Fruit fly (Drosophila melanogaster) whole organism, embryonic: ENCODE measurements around the gene CG10492.

Experiments
- Aef1 ChIP-seq: fragments of 200-800 bp; sonication (Bioruptor generic); IDR thresholded peaks from 3 replicates; pipeline ENCODE4 v1.3.6; 2022; ENCODE audit warnings: missing biosample characterization, missing genetic modification characterization
- B-H1 ChIP-seq: fragments of 200-800 bp; sonication (Bioruptor generic); IDR thresholded peaks from 3 replicates; pipeline ENCODE4 v1.3.6; 2022; ENCODE audit warnings: missing biosample characterization, missing genetic modification characterization
- CG10267 ChIP-seq: fragments of 200-800 bp; sonication (Bioruptor generic); optimal IDR thresholded peaks from 2 replicates; lab custom pipeline; 2018; ENCODE audit warnings: missing biosample characterization, mild to moderate bottlenecking, missing genetic modification characterization, moderate library complexity
- CG11504 ChIP-seq: fragments of 200-800 bp; sonication (Bioruptor generic); optimal IDR thresholded peaks from 3 replicates; lab custom pipeline; 2019; ENCODE audit warnings: missing biosample characterization, mild to moderate bottlenecking, missing genetic modification characterization, moderate library complexity
- CG12219 ChIP-seq: fragments of 200-800 bp; sonication (Bioruptor generic); optimal IDR thresholded peaks from 3 replicates; lab custom pipeline; 2018; ENCODE audit warnings: missing biosample characterization, mild to moderate bottlenecking, missing genetic modification characterization
- CG12391 ChIP-seq: fragments of 200-800 bp; sonication (Bioruptor generic); optimal IDR thresholded peaks from 3 replicates; lab custom pipeline; 2018; ENCODE audit warnings: missing biosample characterization, mild to moderate bottlenecking, missing genetic modification characterization, moderate library complexity
- CG15479 ChIP-seq: fragments of 200-800 bp; sonication (Bioruptor generic); optimal IDR thresholded peaks from 3 replicates; lab custom pipeline; 2019; ENCODE audit warnings: missing biosample characterization, mild to moderate bottlenecking, missing genetic modification characterization, moderate library complexity
- CG15601 ChIP-seq: fragments of 200-800 bp; sonication (Bioruptor generic); optimal IDR thresholded peaks from 3 replicates; lab custom pipeline; 2019; ENCODE audit warnings: missing biosample characterization, mild to moderate bottlenecking, missing genetic modification characterization, moderate library complexity
- CG1792 ChIP-seq: fragments of 200-800 bp; sonication (Bioruptor generic); optimal IDR thresholded peaks from 2 replicates; lab custom pipeline; 2016; ENCODE audit warnings: missing biosample characterization, missing genetic modification characterization
- CG31365 ChIP-seq: fragments of 200-800 bp; sonication (Bioruptor generic); optimal IDR thresholded peaks from 2 replicates; lab custom pipeline; 2018; ENCODE audit warnings: missing biosample characterization, mild to moderate bottlenecking, missing genetic modification characterization
- CG31441 ChIP-seq: fragments of 200-800 bp; sonication (Bioruptor generic); IDR thresholded peaks from 2 replicates; pipeline ENCODE4 v1.3.6; 2022; ENCODE audit warnings: missing biosample characterization, missing genetic modification characterization
- CG32532 ChIP-seq: fragments of 200-800 bp; sonication (Bioruptor generic); IDR thresholded peaks from 2 replicates; pipeline ENCODE4 v1.3.6; 2022; ENCODE audit warnings: missing biosample characterization, missing genetic modification characterization
- CG3407 ChIP-seq: fragments of 200-800 bp; sonication (Bioruptor generic); optimal IDR thresholded peaks from 2 replicates; lab custom pipeline; 2018; ENCODE audit warnings: missing biosample characterization, mild to moderate bottlenecking, missing genetic modification characterization
- CG4328 ChIP-seq: fragments of 200-800 bp; sonication (Bioruptor generic); optimal IDR thresholded peaks from 3 replicates; lab custom pipeline; 2017; ENCODE audit warnings: missing biosample characterization, missing genetic modification reagents, missing genetic modification characterization
- CG4617 ChIP-seq: fragments of 200-800 bp; sonication (Bioruptor generic); optimal IDR thresholded peaks from 3 replicates; lab custom pipeline; 2016; ENCODE audit warnings: missing biosample characterization, missing genetic modification characterization, borderline replicate concordance
- CG6254 ChIP-seq: fragments of 200-800 bp; sonication (Bioruptor generic); optimal IDR thresholded peaks from 3 replicates; lab custom pipeline; 2017; ENCODE audit warnings: mild to moderate bottlenecking, missing biosample characterization, missing genetic modification reagents, missing genetic modification characterization
- CG8944 ChIP-seq: fragments of 200-800 bp; sonication (Bioruptor generic); optimal IDR thresholded peaks from 3 replicates; lab custom pipeline; 2016; ENCODE audit warnings: missing biosample characterization, missing genetic modification characterization
- CG9727 ChIP-seq: fragments of 200-800 bp; sonication (Bioruptor generic); optimal IDR thresholded peaks from 3 replicates; lab custom pipeline; 2017; ENCODE audit warnings: missing biosample characterization, mild to moderate bottlenecking, missing genetic modification characterization
- CG9932 ChIP-seq: fragments of 200-800 bp; sonication (Bioruptor generic); IDR thresholded peaks from 2 replicates; pipeline ENCODE4 v1.3.6; 2022; ENCODE audit warnings: missing biosample characterization, missing genetic modification characterization
- Ets97D ChIP-seq: fragments of 200-800 bp; sonication (Bioruptor generic); optimal IDR thresholded peaks from 3 replicates; lab custom pipeline; 2016; ENCODE audit warnings: missing biosample characterization, missing genetic modification characterization
- Gsc ChIP-seq: fragments of 200-800 bp; sonication (Bioruptor generic); IDR thresholded peaks from 2 replicates; pipeline ENCODE4 v1.3.6; 2022; ENCODE audit warnings: missing biosample characterization, missing genetic modification characterization
- Hey ChIP-seq: fragments of 200-800 bp; sonication (Bioruptor generic); optimal IDR thresholded peaks from 3 replicates; lab custom pipeline; 2018; ENCODE audit warnings: missing biosample characterization, mild to moderate bottlenecking, missing genetic modification characterization
- Hmr ChIP-seq: fragments of 200-800 bp; sonication (Bioruptor generic); optimal IDR thresholded peaks from 3 replicates; lab custom pipeline; 2017; ENCODE audit warnings: mild to moderate bottlenecking, missing biosample characterization, missing genetic modification reagents, missing genetic modification characterization
- Oli ChIP-seq: fragments of 200-800 bp; sonication (Bioruptor generic); optimal IDR thresholded peaks from 2 replicates; lab custom pipeline; 2018; ENCODE audit warnings: missing biosample characterization, mild to moderate bottlenecking, missing genetic modification characterization, moderate library complexity
- Opbp ChIP-seq: fragments of 200-800 bp; sonication (Bioruptor generic); IDR thresholded peaks from 3 replicates; pipeline ENCODE4 v1.3.6; 2022; ENCODE audit warnings: missing biosample characterization, missing genetic modification characterization; ENCODE audit not compliant: partially characterized antibody
- Rx ChIP-seq: fragments of 200-800 bp; sonication (Bioruptor generic); IDR thresholded peaks from 2 replicates; pipeline ENCODE4 v1.3.6; 2022; ENCODE audit warnings: missing biosample characterization, missing genetic modification characterization
- Scr ChIP-seq: fragments of 200-800 bp; sonication (Bioruptor generic); IDR thresholded peaks from 2 replicates; pipeline ENCODE4 v1.3.6; 2022; ENCODE audit warnings: missing biosample characterization, missing genetic modification characterization; ENCODE audit not compliant: partially characterized antibody
- Sox102F ChIP-seq: fragments of 200-800 bp; sonication (Bioruptor generic); optimal IDR thresholded peaks from 2 replicates; lab custom pipeline; 2018; ENCODE audit warnings: missing biosample characterization, mild to moderate bottlenecking, missing genetic modification characterization, moderate library complexity
- amos ChIP-seq: fragments of 200-800 bp; sonication (Bioruptor generic); IDR thresholded peaks from 2 replicates; pipeline ENCODE4 v1.3.6; 2022; ENCODE audit warnings: missing biosample characterization, missing genetic modification characterization; ENCODE audit not compliant: partially characterized antibody
- cas ChIP-seq: fragments of 200-800 bp; sonication (Bioruptor generic); IDR thresholded peaks from 2 replicates; pipeline ENCODE4 v1.3.6; 2022; ENCODE audit warnings: missing biosample characterization, missing genetic modification characterization
- caup ChIP-seq: fragments of 200-800 bp; sonication (Bioruptor generic); optimal IDR thresholded peaks from 3 replicates; lab custom pipeline; 2017; ENCODE audit warnings: missing biosample characterization, mild to moderate bottlenecking, missing genetic modification characterization, moderate library complexity; ENCODE audit not compliant: severe bottlenecking
- chinmo ChIP-seq: fragments of 200-800 bp; sonication (Bioruptor generic); IDR thresholded peaks from 4 replicates; pipeline ENCODE4 v1.3.6; 2022; ENCODE audit warnings: missing biosample characterization, missing genetic modification characterization; ENCODE audit not compliant: partially characterized antibody
- chn ChIP-seq: fragments of 200-800 bp; sonication (Bioruptor generic); optimal IDR thresholded peaks from 2 replicates; lab custom pipeline; 2016; ENCODE audit warnings: missing biosample characterization, missing genetic modification characterization
- ci ChIP-seq: fragments of 200-800 bp; sonication (Bioruptor generic); IDR thresholded peaks from 3 replicates; pipeline ENCODE4 v1.3.6; 2022; ENCODE audit warnings: missing biosample characterization, missing genetic modification characterization
- dmrt11E ChIP-seq: fragments of 200-800 bp; sonication (Bioruptor generic); optimal IDR thresholded peaks from 3 replicates; lab custom pipeline; 2018; ENCODE audit warnings: missing biosample characterization, mild to moderate bottlenecking, missing genetic modification characterization, moderate library complexity
- ems ChIP-seq: fragments of 200-800 bp; sonication (Bioruptor generic); optimal IDR thresholded peaks from 3 replicates; lab custom pipeline; 2016; ENCODE audit warnings: missing biosample characterization, missing genetic modification characterization
- gcm ChIP-seq: fragments of 200-800 bp; sonication (Bioruptor generic); optimal IDR thresholded peaks from 2 replicates; lab custom pipeline; 2019; ENCODE audit warnings: missing biosample characterization, mild to moderate bottlenecking, missing genetic modification characterization, moderate library complexity
- gem ChIP-seq: fragments of 200-800 bp; sonication (Bioruptor generic); optimal IDR thresholded peaks from 2 replicates; lab custom pipeline; 2019; ENCODE audit warnings: missing biosample characterization, mild to moderate bottlenecking, missing genetic modification characterization, moderate library complexity
- lola ChIP-seq, 3 experiments: fragments of >200 bp in 2 of 3; fragments of 200-800 bp in 1 of 3; sonication (Bioruptor generic) in 1 of 3; optimal IDR thresholded peaks; 2 replicates each; lab custom pipeline; 2017 to 2019; ENCODE audit warnings: missing biosample characterization in 3 of 3, missing genetic modification characterization in 3 of 3, mild to moderate bottlenecking in 1 of 3, moderate library complexity in 1 of 3
- nerfin-2 ChIP-seq: fragments of 200-800 bp; sonication (Bioruptor generic); IDR thresholded peaks from 2 replicates; pipeline ENCODE4 v1.3.6; 2022; ENCODE audit warnings: missing biosample characterization, missing genetic modification characterization; ENCODE audit not compliant: partially characterized antibody
- nmo ChIP-seq: fragments of 200-800 bp; sonication (Bioruptor generic); optimal IDR thresholded peaks from 2 replicates; lab custom pipeline; 2018; ENCODE audit warnings: missing biosample characterization, mild to moderate bottlenecking, missing genetic modification characterization, moderate library complexity
- org-1 ChIP-seq: fragments of 200-800 bp; sonication (Bioruptor generic); optimal IDR thresholded peaks from 2 replicates; lab custom pipeline; 2017; ENCODE audit warnings: missing biosample characterization, missing genetic modification characterization
- otp ChIP-seq: fragments of 200-800 bp; sonication (Bioruptor generic); IDR thresholded peaks from 3 replicates; pipeline ENCODE4, ENCODE4 v1.3.6; 2022; ENCODE audit warnings: missing biosample characterization, missing genetic modification characterization
- ro ChIP-seq: fragments of 200-800 bp; sonication (Bioruptor generic); IDR thresholded peaks from 2 replicates; pipeline ENCODE4 v1.3.6; 2022; ENCODE audit warnings: missing biosample characterization, missing genetic modification characterization
- row ChIP-seq: fragments of 200-800 bp; sonication (Bioruptor generic); IDR thresholded peaks from 3 replicates; pipeline ENCODE4 v1.3.6; 2022; ENCODE audit warnings: missing biosample characterization, missing genetic modification characterization
- schlank ChIP-seq: fragments of 200-800 bp; sonication (Bioruptor generic); optimal IDR thresholded peaks from 2 replicates; lab custom pipeline; 2018; ENCODE audit warnings: missing biosample characterization, mild to moderate bottlenecking, missing genetic modification characterization
- stc ChIP-seq: fragments of 200-800 bp; sonication (Bioruptor generic); IDR thresholded peaks from 2 replicates; pipeline ENCODE4 v1.3.6; 2022; ENCODE audit warnings: missing biosample characterization, missing genetic modification characterization
- tna ChIP-seq: fragments of 200-800 bp; sonication (Bioruptor generic); IDR thresholded peaks from 2 replicates; pipeline ENCODE4 v1.3.6; 2022; ENCODE audit warnings: missing biosample characterization, missing genetic modification characterization; ENCODE audit not compliant: partially characterized antibody
- toy ChIP-seq: fragments of 200-800 bp; sonication (Bioruptor generic); IDR thresholded peaks from 2 replicates; pipeline ENCODE4 v1.3.6; 2022; ENCODE audit warnings: missing biosample characterization, missing genetic modification characterization

Gene CG10492

dm6 chr2L:19048912-19049311 is 5.0 kb upstream of the CG10492 start, which contains the start of gene CG10470 (continued):
- no peak for TF ChIP-seq CG9727 (GFP tag; lab: Kevin White, UChicago)
- no peak for TF ChIP-seq stc
- TF ChIP-seq CG32532 (GFP tag; lab: Robert Waterston, UW): peak; percentile 41; the same call in 1 of the 2 replicates
- peak; percentile 69 for TF ChIP-seq CG10267
- TF ChIP-seq amos (GFP tag; lab: Robert Waterston, UW): peak; percentile 84
- TF ChIP-seq Gsc: no peak
- TF ChIP-seq Oli (tag; lab: Kevin White, UChicago): no peak
- TF ChIP-seq CG4617 (GFP tag; lab: Kevin White, UChicago): peak; percentile 51
- TF ChIP-seq CG1792 (GFP tag; lab: Kevin White, UChicago): no peak
- TF ChIP-seq Sox102F: peak; percentile 18
- TF ChIP-seq CG31441: peak; percentile 34; the same call in 1 of the 2 replicates
- TF ChIP-seq CG31365: no peak
- no peak for TF ChIP-seq toy
- no peak for TF ChIP-seq CG4328
- TF ChIP-seq CG12219 (GFP tag; lab: Kevin White, UChicago): no peak
- TF ChIP-seq cas (GFP tag; lab: Robert Waterston, UW): no peak
- TF ChIP-seq lola (GFP tag; optimal IDR thresholded peaks at IDR 0.05; lab: Kevin White, UChicago): peak in 1 of 3 experiments; percentile 34
- peak; percentile 54; the same call in 1 of the 3 replicates for TF ChIP-seq row
- TF ChIP-seq Ets97D (GFP tag; lab: Kevin White, UChicago): no peak
- TF ChIP-seq CG12391 (tag; lab: Kevin White, UChicago): peak; percentile 49
- peak; percentile 53 for TF ChIP-seq tna (GFP tag; lab: Robert Waterston, UW)
- TF ChIP-seq nerfin-2: peak; percentile 80
- TF ChIP-seq Rx (GFP tag; lab: Robert Waterston, UW): no peak
- TF ChIP-seq CG8944 (GFP tag; lab: Kevin White, UChicago): no peak
- peak; percentile 83 for TF ChIP-seq Scr (GFP tag; lab: Robert Waterston, UW)
- no peak for TF ChIP-seq caup
- TF ChIP-seq chinmo (GFP tag; lab: Robert Waterston, UW): peak; percentile 84; the same call in 2 of the 4 replicates
- no peak for TF ChIP-seq schlank
- TF ChIP-seq Opbp (GFP tag; lab: Robert Waterston, UW): peak; percentile 82; the same call in 2 of the 3 replicates
- peak; percentile 9 for TF ChIP-seq gcm (GFP tag; lab: Kevin White, UChicago)
- TF ChIP-seq gem: peak; percentile 65
- TF ChIP-seq org-1: no peak
- no peak for TF ChIP-seq otp
- TF ChIP-seq chn (GFP tag; lab: Kevin White, UChicago): no peak
- TF ChIP-seq CG11504 (tag; lab: Kevin White, UChicago): peak; percentile 55
- TF ChIP-seq CG15479 (GFP tag; lab: Kevin White, UChicago): no peak
- TF ChIP-seq ems: no peak
- TF ChIP-seq ci (GFP tag; lab: Robert Waterston, UW): no peak
- TF ChIP-seq Aef1 (GFP tag; lab: Robert Waterston, UW): no peak
- TF ChIP-seq CG9932: no peak
- peak; percentile 28 for TF ChIP-seq CG15601
- TF ChIP-seq Hmr (GFP tag; lab: Kevin White, UChicago): no peak
- TF ChIP-seq ro: no peak
- peak; percentile 23 for TF ChIP-seq nmo (GFP tag; lab: Kevin White, UChicago)
- no peak for TF ChIP-seq B-H1 (GFP tag; lab: Robert Waterston, UW)
- no peak for TF ChIP-seq Hey (tag; lab: Kevin White, UChicago)
- TF ChIP-seq dmrt11E (tag; lab: Kevin White, UChicago): no peak
- no peak for TF ChIP-seq CG6254 (GFP tag; lab: Kevin White, UChicago)
- TF ChIP-seq CG3407 (GFP tag; lab: Kevin White, UChicago): no peak
